Worm (Caenorhabditis elegans) whole organism, L1 larva: ENCODE data around the gene nhr-100.

ENCODE experiments used
- nhr-237 ChIP-seq: fragments of 150-350 bp; optimal IDR thresholded peaks from 2 replicates; lab custom pipeline; 2014; ENCODE audit warnings: missing biosample characterization, missing genetic modification characterization
- unc-62 ChIP-seq: fragments of 150-350 bp; optimal IDR thresholded peaks from 2 replicates; lab custom pipeline; 2014; ENCODE audit warnings: missing biosample characterization, missing genetic modification reagents, missing genetic modification characterization

DNA sequence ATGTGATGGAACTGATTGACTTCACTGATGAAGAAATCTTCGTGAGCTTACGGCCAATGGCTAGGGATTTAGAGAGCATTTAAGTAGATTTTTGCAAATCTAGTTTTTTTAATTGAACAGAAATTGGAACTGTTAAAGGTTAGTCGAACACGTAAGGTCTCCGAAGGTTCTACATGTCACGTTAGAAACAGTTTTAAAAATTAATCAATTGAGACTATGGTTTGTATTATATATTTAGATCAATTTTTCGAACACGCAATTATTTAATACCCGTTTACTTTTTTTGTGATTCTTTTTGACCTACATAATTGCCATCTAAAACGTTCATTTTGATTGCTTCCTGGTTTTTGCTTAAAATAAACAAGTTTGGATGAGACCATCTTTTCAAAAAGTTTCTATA lies 16.4 kb downstream of the nhr-100 start, which contains the start of gene C28D4.4:
- no peak for TF ChIP-seq unc-62 (GFP tag; lab: Kevin White, UChicago)
- TF ChIP-seq nhr-237 (tag; lab: Kevin White, UChicago): no peak
